Fruit fly (Drosophila melanogaster) whole organism, prepupa: ENCODE results near the gene CG12477.

Experiments
- CG8632 ChIP-seq: fragments of 200-800 bp; sonication (Bioruptor generic); optimal IDR thresholded peaks from 3 replicates; lab custom pipeline; 2016; ENCODE audit warnings: missing biosample characterization, missing genetic modification characterization
- Hr38 ChIP-seq: sonication (Bioruptor generic); optimal IDR thresholded peaks from 2 replicates; lab custom pipeline; 2016; ENCODE audit warnings: missing biosample characterization, missing genetic modification characterization
- Sox102F ChIP-seq: fragments of 200-800 bp; sonication (Bioruptor generic); optimal IDR thresholded peaks from 2 replicates; lab custom pipeline; 2016; ENCODE audit warnings: missing biosample characterization, mild to moderate bottlenecking, missing genetic modification characterization
- lz ChIP-seq: fragments of 200-800 bp; sonication (Bioruptor generic); optimal IDR thresholded peaks from 3 replicates; lab custom pipeline; 2016; ENCODE audit warnings: missing biosample characterization, missing genetic modification characterization

DNA sequence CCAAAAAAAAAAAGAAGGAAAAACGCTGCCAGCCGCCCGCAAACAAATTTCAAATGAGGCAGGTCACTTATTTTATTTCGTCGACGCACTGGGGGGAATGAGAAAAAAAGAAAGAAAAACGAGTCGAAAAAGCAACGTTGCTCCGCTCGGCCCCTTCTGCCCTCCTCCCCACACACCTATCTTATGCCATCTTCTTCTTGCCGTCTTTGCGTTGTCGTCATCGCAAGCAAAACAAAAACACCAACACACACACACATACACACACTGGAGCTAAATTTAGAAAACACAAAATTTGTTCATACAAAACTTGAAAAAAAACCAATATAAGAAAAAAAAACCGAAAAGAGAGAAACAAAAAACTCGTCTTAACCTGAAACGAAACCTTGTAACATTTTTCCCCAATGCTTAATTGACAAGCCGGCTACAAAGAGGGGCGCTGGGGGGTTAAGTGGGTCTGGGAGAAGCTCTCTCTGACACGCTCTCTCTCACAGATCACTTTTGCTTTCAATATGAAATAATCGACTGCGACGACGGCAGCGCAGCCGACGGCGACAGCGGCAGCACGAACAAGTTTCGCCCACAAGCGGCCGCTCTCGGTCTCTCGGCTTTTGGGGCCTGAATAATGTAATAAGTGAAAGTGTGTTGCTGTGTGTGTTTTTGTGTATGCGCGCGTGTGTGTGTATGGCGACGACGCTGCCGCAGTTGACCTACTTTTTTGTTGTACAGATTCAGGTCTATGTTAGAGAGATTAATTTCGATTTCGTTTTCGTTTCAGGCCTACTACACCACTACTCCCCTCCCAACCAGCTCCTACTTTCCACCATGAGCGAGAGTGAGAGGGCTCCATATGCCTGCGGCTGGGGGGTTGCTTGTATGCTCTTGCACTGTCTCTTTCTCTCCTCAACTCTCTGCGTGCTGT, 48.3 kb upstream of the CG12477 start:
- peak; percentile 5 for TF ChIP-seq Sox102F (GFP tag; lab: Kevin White, UChicago)
- no peak for TF ChIP-seq Hr38 (GFP tag; lab: Kevin White, UChicago)
- TF ChIP-seq CG8632 (GFP tag; lab: Kevin White, UChicago), result peak; percentile 60
- peak; percentile 2 for TF ChIP-seq lz
